Fruit fly (Drosophila melanogaster) whole organism, embryonic: Measurements from ENCODE around the gene RpL6.

Source experiments
- CG10274 ChIP-seq: fragments of 200-800 bp; sonication (Bioruptor generic); optimal IDR thresholded peaks from 3 replicates; lab custom pipeline; 2017; ENCODE audit warnings: missing biosample characterization, mild to moderate bottlenecking, missing genetic modification characterization
- CG11093 ChIP-seq: fragments of 200-800 bp; sonication (Bioruptor generic); IDR thresholded peaks from 3 replicates; pipeline ENCODE4 v1.3.6; 2022; ENCODE audit warnings: missing biosample characterization, missing genetic modification characterization
- CG12769 ChIP-seq: fragments of 200-800 bp; sonication (Bioruptor generic); optimal IDR thresholded peaks from 2 replicates; lab custom pipeline; 2019; ENCODE audit warnings: missing biosample characterization, mild to moderate bottlenecking, missing genetic modification characterization, moderate library complexity
- CG14441 ChIP-seq: fragments of 200-800 bp; sonication (Bioruptor generic); IDR thresholded peaks from 2 replicates; pipeline ENCODE4 v1.3.6; 2022; ENCODE audit warnings: missing biosample characterization, missing genetic modification characterization
- CG15011 ChIP-seq: fragments of 200-800 bp; sonication (Bioruptor generic); optimal IDR thresholded peaks from 3 replicates; lab custom pipeline; 2018; ENCODE audit warnings: missing biosample characterization, mild to moderate bottlenecking, missing genetic modification characterization
- CG1603 ChIP-seq: fragments of 200-800 bp; sonication (Bioruptor generic); optimal IDR thresholded peaks from 2 replicates; lab custom pipeline; 2019; ENCODE audit warnings: missing biosample characterization, mild to moderate bottlenecking, missing genetic modification characterization, moderate library complexity
- CG16815 ChIP-seq: fragments of 200-800 bp; sonication (Bioruptor generic); optimal IDR thresholded peaks from 3 replicates; lab custom pipeline; 2017; ENCODE audit warnings: missing biosample characterization, mild to moderate bottlenecking, missing genetic modification characterization
- CG17328 ChIP-seq: fragments of 200-800 bp; sonication (Bioruptor generic); IDR thresholded peaks from 2 replicates; pipeline ENCODE4 v1.3.6; 2022; ENCODE audit warnings: missing biosample characterization, missing genetic modification characterization
- CG17359 ChIP-seq: fragments of 200-800 bp; sonication (Bioruptor generic); optimal IDR thresholded peaks from 3 replicates; lab custom pipeline; 2018; ENCODE audit warnings: missing biosample characterization, mild to moderate bottlenecking, missing genetic modification characterization, moderate library complexity
- CG2889 ChIP-seq: fragments of 200-800 bp; sonication (Bioruptor generic); IDR thresholded peaks from 3 replicates; pipeline ENCODE4 v1.3.6; 2022; ENCODE audit warnings: missing biosample characterization, missing genetic modification characterization
- CG31441 ChIP-seq: fragments of 200-800 bp; sonication (Bioruptor generic); IDR thresholded peaks from 2 replicates; pipeline ENCODE4 v1.3.6; 2022; ENCODE audit warnings: missing biosample characterization, missing genetic modification characterization
- CG3281 ChIP-seq: fragments of 200-800 bp; sonication (Bioruptor generic); optimal IDR thresholded peaks from 3 replicates; lab custom pipeline; 2017; ENCODE audit warnings: missing biosample characterization, mild to moderate bottlenecking, missing genetic modification characterization
- CG42726 ChIP-seq: fragments of 200-800 bp; sonication (Bioruptor generic); IDR thresholded peaks from 2 replicates; pipeline ENCODE4 v1.3.6; 2022; ENCODE audit warnings: missing biosample characterization, missing genetic modification characterization; ENCODE audit not compliant: partially characterized antibody
- CG4328 ChIP-seq: fragments of 200-800 bp; sonication (Bioruptor generic); optimal IDR thresholded peaks from 3 replicates; lab custom pipeline; 2017; ENCODE audit warnings: missing biosample characterization, missing genetic modification reagents, missing genetic modification characterization
- CG7271 ChIP-seq: fragments of 200-800 bp; sonication (Bioruptor generic); optimal IDR thresholded peaks from 2 replicates; lab custom pipeline; 2018; ENCODE audit warnings: missing biosample characterization, mild to moderate bottlenecking, missing genetic modification characterization, moderate library complexity
- CG9817 ChIP-seq: fragments of 200-800 bp; sonication (Bioruptor generic); optimal IDR thresholded peaks from 2 replicates; lab custom pipeline; 2018; ENCODE audit warnings: missing biosample characterization, mild to moderate bottlenecking, missing genetic modification characterization, moderate library complexity
- CHES-1-like ChIP-seq: fragments of 200-800 bp; sonication (Bioruptor generic); optimal IDR thresholded peaks from 2 replicates; lab custom pipeline; 2016; ENCODE audit warnings: missing biosample characterization, missing genetic modification characterization
- CkIIα-i1 ChIP-seq: fragments of 200-800 bp; sonication (Bioruptor generic); IDR thresholded peaks from 2 replicates; pipeline ENCODE4 v1.3.6; 2022; ENCODE audit warnings: missing biosample characterization, missing genetic modification characterization
- CoRest ChIP-seq: fragments of 200-800 bp; sonication (Bioruptor generic); optimal IDR thresholded peaks from 3 replicates; lab custom pipeline; 2018; ENCODE audit warnings: missing biosample characterization, mild to moderate bottlenecking, missing genetic modification characterization, moderate library complexity
- Dek ChIP-seq: fragments of 200-800 bp; sonication (Bioruptor generic); optimal IDR thresholded peaks from 3 replicates; lab custom pipeline; 2019; ENCODE audit warnings: missing biosample characterization, mild to moderate bottlenecking, missing genetic modification characterization, moderate library complexity
- Doc3 ChIP-seq: fragments of 200-800 bp; sonication (Bioruptor generic); IDR thresholded peaks from 3 replicates; pipeline ENCODE4 v1.3.6; 2022; ENCODE audit warnings: missing biosample characterization, missing genetic modification characterization; ENCODE audit not compliant: partially characterized antibody
- E2f2 ChIP-seq: fragments of 200-800 bp; sonication (Bioruptor generic); IDR thresholded peaks from 2 replicates; pipeline ENCODE4 v1.3.6; 2022; ENCODE audit warnings: missing biosample characterization, missing genetic modification characterization
- Fer3 ChIP-seq: fragments of 200-800 bp; sonication (Bioruptor generic); optimal IDR thresholded peaks from 2 replicates; lab custom pipeline; 2018; ENCODE audit warnings: missing biosample characterization, mild to moderate bottlenecking, missing genetic modification characterization, moderate library complexity
- HmgD ChIP-seq: fragments of 200-800 bp; sonication (Bioruptor generic); optimal IDR thresholded peaks from 3 replicates; lab custom pipeline; 2016; ENCODE audit warnings: missing biosample characterization, missing genetic modification characterization
- Hr51 ChIP-seq, 2 experiments: fragments of 200-800 bp; sonication (Bioruptor generic); optimal IDR thresholded peaks; 2 replicates in 1 of 2; 3 replicates in 1 of 2; lab custom pipeline; 2016 to 2018; ENCODE audit warnings: missing biosample characterization in 2 of 2, missing genetic modification characterization in 2 of 2, mild to moderate bottlenecking in 1 of 2, moderate library complexity in 1 of 2
- MESR4 ChIP-seq: fragments of 200-800 bp; sonication (Bioruptor generic); optimal IDR thresholded peaks from 2 replicates; lab custom pipeline; 2018; ENCODE audit warnings: missing biosample characterization, mild to moderate bottlenecking, missing genetic modification characterization, moderate library complexity
- Max ChIP-seq: fragments of 200-800 bp; sonication (Bioruptor generic); optimal IDR thresholded peaks from 2 replicates; lab custom pipeline; 2016; ENCODE audit warnings: missing biosample characterization, mild to moderate bottlenecking, missing genetic modification characterization
- Mrtf ChIP-seq: fragments of 200-800 bp; sonication (Bioruptor generic); IDR thresholded peaks from 3 replicates; pipeline ENCODE4 v1.3.6; 2022; ENCODE audit warnings: missing biosample characterization, missing genetic modification characterization
- Spps ChIP-seq: fragments of 200-800 bp; sonication (Bioruptor generic); optimal IDR thresholded peaks from 2 replicates; lab custom pipeline; 2018; ENCODE audit warnings: missing biosample characterization, mild to moderate bottlenecking, missing genetic modification characterization
- Stat92E ChIP-seq, 3 experiments: fragments of >200 bp in 2 of 3; fragments of 200-800 bp in 1 of 3; sonication (Bioruptor generic) in 1 of 3; optimal IDR thresholded peaks; 2 replicates each; lab custom pipeline; 2017 to 2019; ENCODE audit warnings: missing biosample characterization in 3 of 3, missing genetic modification characterization in 3 of 3, mild to moderate bottlenecking in 1 of 3, moderate library complexity in 1 of 3
- Tbp ChIP-seq: fragments of >200 bp; optimal IDR thresholded peaks from 2 replicates; lab custom pipeline; 2018; ENCODE audit warnings: missing biosample characterization, missing genetic modification characterization
- ap ChIP-seq: fragments of 200-800 bp; sonication (Bioruptor generic); IDR thresholded peaks from 2 replicates; pipeline ENCODE4 v1.3.6; 2022; ENCODE audit warnings: missing biosample characterization, missing genetic modification characterization
- br ChIP-seq: fragments of >200 bp; optimal IDR thresholded peaks from 2 replicates; lab custom pipeline; 2017
- cad ChIP-seq: fragments of >200 bp; optimal IDR thresholded peaks from 2 replicates; lab custom pipeline; 2017; ENCODE audit warnings: missing biosample characterization, missing genetic modification characterization
- da ChIP-seq: fragments of 200-800 bp; sonication (Bioruptor generic); optimal IDR thresholded peaks from 2 replicates; lab custom pipeline; 2016; ENCODE audit warnings: missing biosample characterization, missing genetic modification characterization
- disco-r ChIP-seq: fragments of 200-800 bp; sonication (Bioruptor generic); optimal IDR thresholded peaks from 2 replicates; lab custom pipeline; 2016; ENCODE audit warnings: missing biosample characterization, missing genetic modification characterization
- dmrt11E ChIP-seq: fragments of 200-800 bp; sonication (Bioruptor generic); optimal IDR thresholded peaks from 3 replicates; lab custom pipeline; 2018; ENCODE audit warnings: missing biosample characterization, mild to moderate bottlenecking, missing genetic modification characterization, moderate library complexity
- gcm ChIP-seq: fragments of 200-800 bp; sonication (Bioruptor generic); optimal IDR thresholded peaks from 2 replicates; lab custom pipeline; 2019; ENCODE audit warnings: missing biosample characterization, mild to moderate bottlenecking, missing genetic modification characterization, moderate library complexity
- h ChIP-seq: fragments of >200 bp; optimal IDR thresholded peaks from 2 replicates; lab custom pipeline; 2017
- kah ChIP-seq: fragments of 200-800 bp; sonication (Bioruptor generic); optimal IDR thresholded peaks from 2 replicates; lab custom pipeline; 2018; ENCODE audit warnings: missing biosample characterization, mild to moderate bottlenecking, missing genetic modification characterization
- mirr ChIP-seq: fragments of 200-800 bp; sonication (Bioruptor generic); optimal IDR thresholded peaks from 3 replicates; lab custom pipeline; 2018; ENCODE audit warnings: missing biosample characterization, mild to moderate bottlenecking, missing genetic modification characterization
- nom ChIP-seq: fragments of 200-800 bp; sonication (Bioruptor generic); optimal IDR thresholded peaks from 2 replicates; lab custom pipeline; 2017; ENCODE audit warnings: missing biosample characterization, missing genetic modification characterization, mild to moderate bottlenecking, moderate library complexity, missing genetic modification reagents
- org-1 ChIP-seq: fragments of 200-800 bp; sonication (Bioruptor generic); optimal IDR thresholded peaks from 2 replicates; lab custom pipeline; 2017; ENCODE audit warnings: missing biosample characterization, missing genetic modification characterization
- pnt ChIP-seq: fragments of 200-800 bp; sonication (Bioruptor generic); optimal IDR thresholded peaks from 3 replicates; lab custom pipeline; 2016; ENCODE audit warnings: missing biosample characterization, missing genetic modification characterization
- salm ChIP-seq: fragments of 200-800 bp; sonication (Bioruptor generic); optimal IDR thresholded peaks from 2 replicates; lab custom pipeline; 2018; ENCODE audit warnings: missing biosample characterization, mild to moderate bottlenecking, missing genetic modification characterization
- sens ChIP-seq: fragments of 200-800 bp; sonication (Bioruptor generic); peaks from one replicate; lab custom pipeline; 2016; ENCODE audit warnings: missing biosample characterization, missing genetic modification characterization
- seq ChIP-seq: fragments of 200-800 bp; sonication (Bioruptor generic); IDR thresholded peaks from 2 replicates; pipeline ENCODE4 v1.3.6; 2022; ENCODE audit warnings: missing biosample characterization, missing genetic modification characterization
- sima ChIP-seq: fragments of 200-800 bp; sonication (Bioruptor generic); optimal IDR thresholded peaks from 2 replicates; lab custom pipeline; 2016; ENCODE audit warnings: missing biosample characterization, missing genetic modification characterization
- vnd ChIP-seq: fragments of 200-800 bp; sonication (Bioruptor generic); IDR thresholded peaks from 3 replicates; pipeline ENCODE4 v1.3.6; 2022; ENCODE audit warnings: missing biosample characterization, missing genetic modification characterization; ENCODE audit not compliant: partially characterized antibody

Gene RpL6

DNA sequence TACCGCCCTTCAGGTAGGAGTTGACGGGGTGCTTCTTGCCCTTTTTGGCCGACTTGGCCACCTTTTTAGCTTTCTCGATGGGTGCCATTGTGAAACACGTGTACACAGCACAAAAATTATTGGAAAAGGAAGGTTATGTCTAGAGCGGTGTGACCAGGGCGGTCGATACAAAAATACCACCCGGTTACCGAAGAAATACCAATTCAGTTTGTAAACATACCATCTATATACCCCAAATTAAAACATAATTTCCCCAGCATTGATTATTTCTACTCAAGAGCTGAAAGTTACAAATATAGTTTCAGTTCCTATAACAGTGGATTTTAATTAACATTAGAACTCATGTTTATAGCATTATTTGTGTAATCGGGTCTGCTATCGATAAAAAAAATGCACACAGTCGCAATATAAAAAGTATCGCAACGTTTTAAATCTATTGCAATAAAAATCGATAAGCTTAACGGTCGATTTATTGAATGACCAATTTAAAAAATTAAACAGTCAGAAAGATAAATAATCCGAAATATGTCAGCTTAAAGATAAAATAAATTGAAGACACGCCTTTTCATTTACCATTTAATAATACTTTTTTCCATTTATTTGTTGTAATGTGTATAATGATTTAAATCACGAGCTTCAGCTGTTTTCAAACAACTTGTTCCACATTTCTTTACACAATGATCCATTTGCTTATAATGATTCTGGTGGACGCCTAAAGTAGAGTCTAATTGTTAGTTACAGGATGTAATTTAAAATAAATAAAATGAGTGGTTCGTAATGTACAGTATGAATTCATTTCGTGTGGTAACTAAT lies at the start of gene RpL6 (continued):
- peak; percentile 27 for TF ChIP-seq CG3281 (GFP tag; lab: Kevin White, UChicago)
- TF ChIP-seq nom (GFP tag; lab: Kevin White, UChicago): peak; percentile 49
- no peak for TF ChIP-seq h
- peak; percentile 73 for TF ChIP-seq vnd
- no peak for TF ChIP-seq ap (GFP tag; lab: Robert Waterston, UW)
- TF ChIP-seq CkIIα-i1 (GFP tag; lab: Robert Waterston, UW): no peak
- TF ChIP-seq sima (GFP tag; lab: Kevin White, UChicago): no peak
- no peak for TF ChIP-seq CG2889
- TF ChIP-seq CHES-1-like (GFP tag; lab: Kevin White, UChicago): peak; percentile 14
- no peak for TF ChIP-seq disco-r (GFP tag; lab: Kevin White, UChicago)
- TF ChIP-seq pnt (GFP tag; lab: Kevin White, UChicago): no peak
- TF ChIP-seq CG15011 (GFP tag; lab: Kevin White, UChicago): no peak
- TF ChIP-seq dmrt11E (tag; lab: Kevin White, UChicago): no peak
- TF ChIP-seq sens: peak; percentile 75
- no peak for TF ChIP-seq Dek (tag; lab: Kevin White, UChicago)
- no peak for TF ChIP-seq CG31441
- TF ChIP-seq CG12769: no peak
- peak; percentile 34; the same call in 1 of the 2 replicates for TF ChIP-seq CG14441 (GFP tag; lab: Robert Waterston, UW)
- no peak for TF ChIP-seq CG17359
- no peak for TF ChIP-seq CG10274 (GFP tag; lab: Kevin White, UChicago)
- TF ChIP-seq MESR4: peak; percentile 100
- TF ChIP-seq CG7271 (tag; lab: Kevin White, UChicago): peak; percentile 34
- no peak for TF ChIP-seq Spps (tag; lab: Kevin White, UChicago)
- TF ChIP-seq CG42726 (GFP tag; lab: Robert Waterston, UW): peak; percentile 36; the same call in 1 of the 2 replicates
- TF ChIP-seq CoRest (tag; lab: Kevin White, UChicago): peak; percentile 36
- TF ChIP-seq CG11093: no peak
- no peak for TF ChIP-seq Mrtf (GFP tag; lab: Robert Waterston, UW)
- TF ChIP-seq CG4328 (GFP tag; lab: Kevin White, UChicago): peak; percentile 12
- TF ChIP-seq da (GFP tag; lab: Kevin White, UChicago): no peak
- no peak for TF ChIP-seq seq (GFP tag; lab: Robert Waterston, UW)
- TF ChIP-seq kah (GFP tag; lab: Kevin White, UChicago): peak; percentile 20
- TF ChIP-seq cad (GFP tag; lab: Kevin White, UChicago): no peak
- no peak for TF ChIP-seq CG9817 (tag; lab: Kevin White, UChicago)
- peak; percentile 92 for TF ChIP-seq Max
- peak; percentile 58 for TF ChIP-seq mirr
- TF ChIP-seq Stat92E (GFP tag; optimal IDR thresholded peaks at IDR 0.05; lab: Kevin White, UChicago): peak in 1 of 3 experiments; percentile 49
- peak; percentile 34; the same call in 1 of the 2 replicates for TF ChIP-seq CG17328 (GFP tag; lab: Robert Waterston, UW)
- no peak for TF ChIP-seq CG16815 (GFP tag; lab: Kevin White, UChicago)
- TF ChIP-seq Fer3 (tag; lab: Kevin White, UChicago): no peak
- TF ChIP-seq Tbp (GFP tag; lab: Kevin White, UChicago): no peak
- peak; percentile 4 for TF ChIP-seq salm
- TF ChIP-seq CG1603: peak; percentile 60
- TF ChIP-seq org-1: no peak
- TF ChIP-seq Hr51 (GFP tag; optimal IDR thresholded peaks at IDR 0.05; lab: Kevin White, UChicago): no peak
- TF ChIP-seq Doc3 (GFP tag; lab: Robert Waterston, UW): peak; percentile 72
- no peak for TF ChIP-seq br (lab: Kevin White, UChicago)
- no peak for TF ChIP-seq gcm
- peak; percentile 56; the same call in 1 of the 2 replicates for TF ChIP-seq E2f2
- TF ChIP-seq HmgD: no peak
